Fruit fly (Drosophila melanogaster) whole organism, pupa: ENCODE measurements around the gene CG14455.
A peak's percentile ranks its signal among the peaks of the same experiment; 100 is the strongest.

Experiments used
- CG10348 ChIP-seq: fragments of 200-800 bp; sonication (Bioruptor generic); IDR thresholded peaks from 2 replicates; pipeline ENCODE4 v1.3.6; 2022; ENCODE audit warnings: missing biosample characterization, missing genetic modification characterization
- CG12605 ChIP-seq: fragments of 200-800 bp; sonication (Bioruptor generic); IDR thresholded peaks from 2 replicates; pipeline ENCODE4 v1.3.6; 2022; ENCODE audit warnings: missing biosample characterization, missing genetic modification characterization
- CG13204 ChIP-seq: fragments of 200-800 bp; sonication (Bioruptor generic); optimal IDR thresholded peaks from 2 replicates; lab custom pipeline; 2018; ENCODE audit warnings: missing biosample characterization, mild to moderate bottlenecking, missing genetic modification characterization, moderate library complexity
- CG14655 ChIP-seq: fragments of 200-800 bp; sonication (Bioruptor generic); optimal IDR thresholded peaks from 3 replicates; lab custom pipeline; 2017; ENCODE audit warnings: mild to moderate bottlenecking, missing biosample characterization, missing genetic modification reagents, missing genetic modification characterization
- CG15710 ChIP-seq: fragments of 200-800 bp; sonication (Bioruptor generic); optimal IDR thresholded peaks from 2 replicates; lab custom pipeline; 2018; ENCODE audit warnings: missing biosample characterization, mild to moderate bottlenecking, missing genetic modification characterization, moderate library complexity
- CG17806 ChIP-seq: fragments of 200-800 bp; sonication (Bioruptor generic); optimal IDR thresholded peaks from 2 replicates; lab custom pipeline; 2018; ENCODE audit warnings: missing biosample characterization, mild to moderate bottlenecking, missing genetic modification characterization, moderate library complexity
- CG32121 ChIP-seq: fragments of 200-800 bp; sonication (Bioruptor generic); IDR thresholded peaks from 2 replicates; pipeline ENCODE4 v1.3.6; 2022; ENCODE audit warnings: missing biosample characterization, missing genetic modification characterization
- CG34367 ChIP-seq: fragments of 200-800 bp; sonication (Bioruptor generic); optimal IDR thresholded peaks from 2 replicates; lab custom pipeline; 2018; ENCODE audit warnings: missing biosample characterization, mild to moderate bottlenecking, missing genetic modification characterization
- CG4496 ChIP-seq: fragments of 200-800 bp; sonication (Bioruptor generic); IDR thresholded peaks from 3 replicates; pipeline ENCODE4 v1.3.6; 2022; ENCODE audit warnings: missing biosample characterization, missing genetic modification characterization
- CG8159 ChIP-seq: fragments of 200-800 bp; sonication (Bioruptor generic); optimal IDR thresholded peaks from 3 replicates; lab custom pipeline; 2018; ENCODE audit warnings: missing biosample characterization, mild to moderate bottlenecking, missing genetic modification characterization, moderate library complexity
- CG8301 ChIP-seq: fragments of 200-800 bp; sonication (Bioruptor generic); optimal IDR thresholded peaks from 2 replicates; lab custom pipeline; 2018; ENCODE audit warnings: missing biosample characterization, mild to moderate bottlenecking, missing genetic modification characterization
- CG9948 ChIP-seq: fragments of 200-800 bp; sonication (Bioruptor generic); optimal IDR thresholded peaks from 2 replicates; lab custom pipeline; 2018; ENCODE audit warnings: missing biosample characterization, mild to moderate bottlenecking, missing genetic modification characterization, moderate library complexity
- D1 ChIP-seq: fragments of 200-800 bp; sonication (Bioruptor generic); optimal IDR thresholded peaks from 2 replicates; lab custom pipeline; 2018; ENCODE audit warnings: missing biosample characterization, mild to moderate bottlenecking, missing genetic modification characterization, moderate library complexity
- EcR ChIP-seq: fragments of 200-800 bp; sonication (Bioruptor generic); optimal IDR thresholded peaks from 3 replicates; lab custom pipeline; 2019; ENCODE audit warnings: missing biosample characterization, missing genetic modification characterization, mild to moderate bottlenecking, moderate library complexity, missing genetic modification reagents
- Ets98B ChIP-seq: fragments of 200-800 bp; sonication (Bioruptor generic); IDR thresholded peaks from 2 replicates; pipeline ENCODE4 v1.3.6; 2022; ENCODE audit warnings: missing biosample characterization, missing genetic modification characterization
- Pif1A ChIP-seq: fragments of 200-800 bp; sonication (Bioruptor generic); optimal IDR thresholded peaks from 3 replicates; lab custom pipeline; 2016; ENCODE audit warnings: missing biosample characterization, missing genetic modification characterization
- Pif1B ChIP-seq: fragments of 200-800 bp; sonication (Bioruptor generic); optimal IDR thresholded peaks from 3 replicates; lab custom pipeline; 2016; ENCODE audit warnings: missing biosample characterization, missing genetic modification characterization
- Snoo ChIP-seq: fragments of 200-800 bp; sonication (Bioruptor generic); optimal IDR thresholded peaks from 3 replicates; lab custom pipeline; 2017; ENCODE audit warnings: missing biosample characterization, mild to moderate bottlenecking, missing genetic modification characterization, inconsistent platforms
- fd96Ca ChIP-seq: fragments of 200-800 bp; sonication (Bioruptor generic); IDR thresholded peaks from 3 replicates; pipeline ENCODE4 v1.3.6; 2022; ENCODE audit warnings: missing biosample characterization, missing genetic modification characterization
- gl ChIP-seq: fragments of 200-800 bp; sonication (Bioruptor generic); optimal IDR thresholded peaks from 2 replicates; lab custom pipeline; 2018; ENCODE audit warnings: missing biosample characterization, mild to moderate bottlenecking, missing genetic modification characterization
- rn ChIP-seq: fragments of 200-800 bp; sonication (Bioruptor generic); IDR thresholded peaks from 2 replicates; pipeline ENCODE4 v1.3.6; 2022; ENCODE audit warnings: missing biosample characterization, missing genetic modification characterization

The CG14455 gene

DNA sequence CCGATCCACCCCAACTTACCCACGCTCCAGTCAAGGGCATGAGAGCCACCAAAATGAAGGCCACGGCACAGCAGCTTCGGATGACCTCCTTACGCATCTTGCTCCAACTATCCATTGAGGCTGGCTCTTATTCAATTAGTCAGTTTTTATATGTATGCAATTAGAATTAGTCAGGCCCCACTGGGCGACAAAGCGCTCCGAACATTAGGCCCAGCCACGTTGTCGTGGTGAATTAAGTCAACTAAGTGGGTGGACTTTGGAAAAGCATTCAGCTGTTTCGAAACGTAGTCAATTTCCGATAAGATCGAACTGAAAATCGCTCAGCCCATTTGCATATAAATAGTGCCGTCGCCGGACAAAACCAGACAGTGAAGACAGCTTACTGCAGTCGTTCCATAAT is at the start of gene CG14455, which contains the start of gene CG14456:
CG14455 (minus strand) TSS at position 101 of the 400 bp plus-strand sequence.
CG14456 (plus strand) TSS at position 236 of the 400 bp plus-strand sequence.
- TF ChIP-seq Pif1B (GFP tag; lab: Kevin White, UChicago), result no peak
- TF ChIP-seq CG12605 (GFP tag; lab: Robert Waterston, UW), result no peak
- TF ChIP-seq gl (tag; lab: Kevin White, UChicago), result no peak
- TF ChIP-seq CG15710, result no peak
- no peak for TF ChIP-seq EcR (GFP tag; lab: Kevin White, UChicago)
- no peak for TF ChIP-seq CG8301 (tag; lab: Kevin White, UChicago)
- no peak for TF ChIP-seq rn (GFP tag; lab: Robert Waterston, UW)
- no peak for TF ChIP-seq Ets98B
- no peak for TF ChIP-seq CG14655
- no peak for TF ChIP-seq CG8159 (tag; lab: Kevin White, UChicago)
- TF ChIP-seq CG9948 (tag; lab: Kevin White, UChicago), result no peak
- no peak for TF ChIP-seq CG4496 (GFP tag; lab: Robert Waterston, UW)
- TF ChIP-seq CG13204 (GFP tag; lab: Kevin White, UChicago), result no peak
- TF ChIP-seq, all 21 proteins: peak for 0

DNA sequence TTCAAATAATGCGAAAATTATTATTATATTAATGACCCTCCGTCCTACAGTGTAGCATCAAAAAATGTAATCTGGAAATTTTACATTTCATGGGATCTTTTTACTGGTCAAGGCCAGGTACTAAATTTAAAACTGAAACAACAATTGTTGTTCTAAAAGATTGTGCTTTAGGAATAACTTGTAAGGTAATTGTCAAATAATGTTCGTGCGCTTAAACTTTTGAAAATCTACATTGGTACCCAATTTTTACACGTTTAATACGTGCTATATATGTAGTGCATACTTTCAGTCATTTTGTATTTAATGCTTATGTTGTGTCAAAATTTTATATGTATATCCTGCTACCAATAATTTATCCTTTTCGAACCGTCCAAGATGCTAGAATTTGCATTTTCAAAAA is 46.7 kb upstream of the CG14455 start:
- no peak for TF ChIP-seq CG17806 (tag; lab: Kevin White, UChicago)
- TF ChIP-seq CG14655, result no peak
- TF ChIP-seq gl (tag; lab: Kevin White, UChicago), result no peak
- TF ChIP-seq CG12605 (GFP tag; lab: Robert Waterston, UW), result no peak
- TF ChIP-seq CG9948 (tag; lab: Kevin White, UChicago), result no peak
- no peak for TF ChIP-seq Pif1B (GFP tag; lab: Kevin White, UChicago)
- TF ChIP-seq Ets98B, result no peak
- no peak for TF ChIP-seq CG32121
- TF ChIP-seq CG34367 (tag; lab: Kevin White, UChicago), result no peak
- TF ChIP-seq EcR (GFP tag; lab: Kevin White, UChicago), result no peak
- TF ChIP-seq CG8301 (tag; lab: Kevin White, UChicago), result no peak
- no peak for TF ChIP-seq CG13204 (GFP tag; lab: Kevin White, UChicago)
- TF ChIP-seq CG4496 (GFP tag; lab: Robert Waterston, UW), result no peak
- TF ChIP-seq fd96Ca (GFP tag; lab: Robert Waterston, UW), result no peak
- TF ChIP-seq CG8159 (tag; lab: Kevin White, UChicago), result no peak

DNA sequence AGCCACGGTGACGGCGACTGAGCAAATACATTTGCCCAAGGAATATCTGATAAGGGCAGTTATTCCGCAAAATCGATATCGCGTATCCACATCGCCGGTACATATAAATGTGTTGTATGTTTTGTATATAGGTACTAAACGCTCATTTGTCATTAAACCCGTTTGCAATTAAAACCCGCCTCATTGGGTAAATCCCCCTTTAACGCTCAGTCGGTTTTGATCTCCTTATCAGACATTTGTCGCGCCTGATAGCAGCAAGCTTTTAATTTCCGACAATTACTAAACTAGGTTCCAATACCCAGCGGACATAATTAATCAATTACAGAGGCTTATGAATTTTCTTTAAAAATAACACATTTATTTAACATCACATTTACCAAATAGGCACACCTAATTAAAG is 44.5 kb upstream of the CG14455 start:
- TF ChIP-seq CG8301 (tag; lab: Kevin White, UChicago), result no peak
- TF ChIP-seq CG15710, result no peak
- TF ChIP-seq rn (GFP tag; lab: Robert Waterston, UW), result no peak
- TF ChIP-seq, all 21 proteins: peak for 0

DNA sequence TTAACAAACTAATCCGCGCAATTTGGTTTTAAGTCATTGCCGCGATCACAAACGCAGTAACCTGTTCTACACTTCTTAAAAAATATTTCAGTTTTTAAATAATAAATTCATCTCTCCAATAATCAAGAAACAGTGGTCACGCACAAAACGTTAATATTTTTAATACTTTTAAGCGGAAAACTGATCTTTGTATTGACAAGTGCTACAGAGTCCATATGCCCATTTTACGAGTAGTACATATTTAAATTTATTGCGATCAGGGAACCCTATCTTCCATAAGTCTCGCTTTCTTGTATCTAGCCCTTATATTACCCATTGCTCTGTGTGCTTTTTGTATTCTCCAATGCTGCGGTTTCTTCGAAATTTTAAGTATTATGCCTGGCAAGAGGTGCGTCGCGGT is 42.6 kb upstream of the CG14455 start, which contains the start of gene CG32454:
CG32454 (plus strand) TSS at position 301 of the 400 bp plus-strand sequence.
- TF ChIP-seq CG17806 (tag; lab: Kevin White, UChicago), result no peak
- TF ChIP-seq Ets98B, result no peak
- no peak for TF ChIP-seq fd96Ca (GFP tag; lab: Robert Waterston, UW)
- no peak for TF ChIP-seq CG4496 (GFP tag; lab: Robert Waterston, UW)
- no peak for TF ChIP-seq Pif1A (GFP tag; lab: Kevin White, UChicago)
- TF ChIP-seq CG32121, result no peak
- TF ChIP-seq CG14655, result no peak
- TF ChIP-seq gl (tag; lab: Kevin White, UChicago), result no peak
- no peak for TF ChIP-seq rn (GFP tag; lab: Robert Waterston, UW)
- TF ChIP-seq CG9948 (tag; lab: Kevin White, UChicago), result no peak
- no peak for TF ChIP-seq CG8159 (tag; lab: Kevin White, UChicago)
- no peak for TF ChIP-seq EcR (GFP tag; lab: Kevin White, UChicago)
- no peak for TF ChIP-seq Pif1B (GFP tag; lab: Kevin White, UChicago)
- TF ChIP-seq CG12605 (GFP tag; lab: Robert Waterston, UW), result no peak
- no peak for TF ChIP-seq CG13204 (GFP tag; lab: Kevin White, UChicago)
- TF ChIP-seq Snoo (tag; lab: Kevin White, UChicago), result no peak

DNA sequence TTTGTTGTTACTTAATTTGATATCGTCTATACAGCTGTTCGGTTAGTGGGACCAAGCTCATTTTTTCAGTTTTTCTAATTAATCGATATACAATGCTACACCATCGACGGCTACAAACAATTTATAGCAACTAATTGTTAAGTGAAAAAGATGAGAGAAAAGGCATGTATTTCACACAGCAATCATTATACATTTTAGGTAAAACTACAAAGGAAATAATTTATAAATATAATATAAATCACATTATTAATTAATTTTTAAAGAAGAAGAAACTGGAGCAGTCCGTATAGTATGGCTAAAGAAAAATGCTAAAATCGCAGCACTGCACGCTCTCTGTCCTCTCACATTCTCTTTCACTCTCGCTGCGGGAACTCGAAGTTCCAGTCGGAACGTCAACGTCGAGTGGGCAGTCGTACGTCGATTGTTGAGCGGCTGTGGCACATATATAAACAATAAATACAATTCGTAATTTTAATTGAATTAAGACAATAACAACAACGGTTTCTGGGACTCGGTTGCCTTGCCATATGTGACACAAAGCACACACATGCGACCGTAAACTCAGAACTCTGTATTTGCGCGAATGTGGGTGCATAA is 41.0 kb upstream of the CG14455 start, which contains the start of the genes CG14450 and CG11367:
CG14450 (minus strand) TSS at position 51 of the 597 bp plus-strand sequence.
CG11367 (plus strand) TSS at position 373 of the 597 bp plus-strand sequence.
- TF ChIP-seq Ets98B (peak; percentile 26; the same call in 1 of the 2 replicates), CG15710 (no peak), CG12605 (GFP tag; lab: Robert Waterston, UW) (0 out of 2 replicates have a peak, but pooled peaks have one; percentile 34), Snoo (tag; lab: Kevin White, UChicago) (no peak), CG34367 (tag; lab: Kevin White, UChicago) (no peak), Pif1B (GFP tag; lab: Kevin White, UChicago) (peak; percentile 55), CG8159 (tag; lab: Kevin White, UChicago) (no peak), Pif1A (GFP tag; lab: Kevin White, UChicago) (no peak), CG17806 (tag; lab: Kevin White, UChicago) (no peak), CG32121 (no peak), CG8301 (tag; lab: Kevin White, UChicago) (no peak), fd96Ca (GFP tag; lab: Robert Waterston, UW) (no peak), rn (GFP tag; lab: Robert Waterston, UW) (no peak), D1 (no peak), CG14655 (no peak), CG9948 (tag; lab: Kevin White, UChicago) (no peak), gl (tag; lab: Kevin White, UChicago) (no peak), CG13204 (GFP tag; lab: Kevin White, UChicago) (peak; percentile 67), EcR (GFP tag; lab: Kevin White, UChicago) (peak; percentile 18), CG10348 (GFP tag; lab: Robert Waterston, UW) (no peak), CG4496 (GFP tag; lab: Robert Waterston, UW) (0 out of 3 replicates have a peak, but pooled peaks have one; percentile 19)
- TF ChIP-seq, all 21 proteins: peak for 6
